Worm (Caenorhabditis elegans): ENCODE data around the gene F54H12.8.

ce11 chrIII:7969121-7969520, at the start of gene F54H12.8, which contains the start of gene F54H12.7:
- TF ChIP-seq tbx-11 (GFP tag; IDR thresholded peaks at IDR 0.05) = no peak
- TF ChIP-seq ama-1 (optimal IDR thresholded peaks at IDR 0.05) = no peak
- TF ChIP-seq hmg-4 (GFP tag; optimal IDR thresholded peaks at IDR 0.05) = no peak
- no peak for TF ChIP-seq flt-1 (GFP tag; IDR thresholded peaks at IDR 0.05)
- TF ChIP-seq ets-7 (tag; optimal IDR thresholded peaks at IDR 0.05) = no peak
- TF ChIP-seq pes-1 (GFP tag; IDR thresholded peaks at IDR 0.05) = no peak
- no peak for TF ChIP-seq ceh-36 (tag; optimal IDR thresholded peaks at IDR 0.05)
- no peak for TF ChIP-seq scrt-1 (GFP tag; IDR thresholded peaks at IDR 0.05)
- TF ChIP-seq tbx-37 (GFP tag; conservative IDR thresholded peaks at IDR 0.05) = no peak
- TF ChIP-seq aly-1 (tag; optimal IDR thresholded peaks at IDR 0.05) = no peak
- TF ChIP-seq tra-4 (tag; optimal IDR thresholded peaks at IDR 0.05) = no peak
- TF ChIP-seq ceh-13 (GFP tag; optimal IDR thresholded peaks at IDR 0.05) = no peak
- TF ChIP-seq hmbx-1 (tag; optimal IDR thresholded peaks at IDR 0.05) = no peak

All from whole organism, early embryonic.